Worm (Caenorhabditis elegans) whole organism, L2 larva: ENCODE data around the gene W02B3.7.

ENCODE experiments used
- C34F6.9 ChIP-seq: fragments of 150-350 bp; optimal IDR thresholded peaks from 2 replicates; lab custom pipeline; 2014; ENCODE audit warnings: missing biosample characterization, missing genetic modification characterization
- F13H6.1 ChIP-seq: sonication (generic microtip); optimal IDR thresholded peaks from 2 replicates; lab custom pipeline; 2016; ENCODE audit warnings: missing genetic modification characterization, missing compliant biosample characterization
- R02D3.7 ChIP-seq: fragments of 150-350 bp; optimal IDR thresholded peaks from 2 replicates; lab custom pipeline; 2014; ENCODE audit warnings: missing biosample characterization, missing genetic modification characterization
- Y55F3AM.14 ChIP-seq: fragments of 200-800 bp; sonication (Bioruptor generic); optimal IDR thresholded peaks from 2 replicates; lab custom pipeline; 2018; ENCODE audit warnings: mild to moderate bottlenecking, missing genetic modification characterization, missing compliant biosample characterization
- ZK546.5 ChIP-seq: sonication (generic microtip); optimal IDR thresholded peaks from 2 replicates; lab custom pipeline; 2017; ENCODE audit warnings: missing biosample characterization, missing genetic modification characterization
- alr-1 ChIP-seq: fragments of 150-350 bp; optimal IDR thresholded peaks from 2 replicates; lab custom pipeline; 2014; ENCODE audit warnings: missing biosample characterization, missing genetic modification characterization
- aly-2 ChIP-seq: fragments of 150-350 bp; optimal IDR thresholded peaks from 2 replicates; lab custom pipeline; 2014; ENCODE audit warnings: missing biosample characterization, missing genetic modification characterization
- ama-1 ChIP-seq: fragments of 150-350 bp; optimal IDR thresholded peaks from 2 replicates; lab custom pipeline; 2018; ENCODE audit warnings: inconsistent platforms
- blmp-1 ChIP-seq: sonication (generic microtip); optimal IDR thresholded peaks from 2 replicates; lab custom pipeline; 2017; ENCODE audit warnings: missing genetic modification characterization, mild to moderate bottlenecking, missing compliant biosample characterization, antibody characterized with exemption, moderate library complexity; ENCODE audit not compliant: insufficient read depth
- ceh-16 ChIP-seq: fragments of 150-350 bp; optimal IDR thresholded peaks from 2 replicates; lab custom pipeline; 2014; ENCODE audit warnings: missing biosample characterization, missing genetic modification characterization
- ceh-82 ChIP-seq: fragments of 150-350 bp; optimal IDR thresholded peaks from 2 replicates; lab custom pipeline; 2014; ENCODE audit warnings: missing biosample characterization, missing genetic modification characterization
- crh-2 ChIP-seq: sonication (generic microtip); optimal IDR thresholded peaks from 2 replicates; lab custom pipeline; 2017; ENCODE audit warnings: missing biosample characterization, missing genetic modification characterization
- dmd-4 ChIP-seq: sonication (generic microtip); optimal IDR thresholded peaks from 2 replicates; lab custom pipeline; 2017; ENCODE audit warnings: missing biosample characterization, missing genetic modification characterization
- egl-27 ChIP-seq: sonication (generic microtip); optimal IDR thresholded peaks from 3 replicates; lab custom pipeline; 2017; ENCODE audit warnings: missing biosample characterization, missing genetic modification reagents, missing genetic modification characterization
- elt-3 ChIP-seq: sonication (generic microtip); optimal IDR thresholded peaks from 2 replicates; lab custom pipeline; 2017; ENCODE audit warnings: missing biosample characterization, missing genetic modification characterization
- lin-11 ChIP-seq: fragments of 150-350 bp; sonication (generic microtip); optimal IDR thresholded peaks from 2 replicates; lab custom pipeline; 2014; ENCODE audit warnings: missing biosample characterization, missing genetic modification characterization, inconsistent platforms, mixed read lengths
- lin-13 ChIP-seq: fragments of 150-350 bp; optimal IDR thresholded peaks from 2 replicates; lab custom pipeline; 2014; ENCODE audit warnings: missing biosample characterization, missing genetic modification reagents, missing genetic modification characterization
- lin-39 ChIP-seq: fragments of 150-350 bp; optimal IDR thresholded peaks from 2 replicates; lab custom pipeline; 2014; ENCODE audit warnings: missing biosample characterization, missing genetic modification reagents, missing genetic modification characterization
- lsy-2 ChIP-seq, 2 experiments: fragments of 150-350 bp in 1 of 2; sonication (generic microtip) in 1 of 2; optimal IDR thresholded peaks; 2 replicates each; lab custom pipeline; 2014 to 2017; ENCODE audit warnings: missing biosample characterization in 2 of 2, missing genetic modification characterization in 2 of 2
- mbf-1 ChIP-seq: sonication (generic microtip); optimal IDR thresholded peaks from 2 replicates; lab custom pipeline; 2017; ENCODE audit warnings: missing biosample characterization, missing genetic modification characterization
- nhr-10 ChIP-seq: sonication (generic microtip); optimal IDR thresholded peaks from 2 replicates; lab custom pipeline; 2017; ENCODE audit warnings: missing biosample characterization, missing genetic modification characterization
- nhr-21 ChIP-seq: fragments of 150-350 bp; optimal IDR thresholded peaks from 2 replicates; lab custom pipeline; 2014; ENCODE audit warnings: missing biosample characterization, missing genetic modification characterization
- nhr-23 ChIP-seq: fragments of 150-350 bp; optimal IDR thresholded peaks from 2 replicates; lab custom pipeline; 2014; ENCODE audit warnings: missing biosample characterization, missing genetic modification reagents, missing genetic modification characterization
- nhr-237 ChIP-seq: fragments of 150-350 bp; optimal IDR thresholded peaks from 2 replicates; lab custom pipeline; 2014; ENCODE audit warnings: missing biosample characterization, missing genetic modification characterization
- nhr-25 ChIP-seq: fragments of 150-350 bp; sonication (generic microtip); optimal IDR thresholded peaks from 3 replicates; lab custom pipeline; 2014; ENCODE audit warnings: missing biosample characterization, missing genetic modification characterization
- nhr-6 ChIP-seq: fragments of 150-350 bp; optimal IDR thresholded peaks from 2 replicates; lab custom pipeline; 2014; ENCODE audit warnings: missing biosample characterization, missing genetic modification characterization
- peb-1 ChIP-seq: fragments of 150-350 bp; optimal IDR thresholded peaks from 2 replicates; lab custom pipeline; 2014; ENCODE audit warnings: missing biosample characterization, missing genetic modification characterization
- sma-3 ChIP-seq: sonication (generic microtip); optimal IDR thresholded peaks from 2 replicates; lab custom pipeline; 2016; ENCODE audit warnings: missing genetic modification reagents, missing genetic modification characterization, missing compliant biosample characterization
- snpc-4 ChIP-seq: fragments of 150-350 bp; optimal IDR thresholded peaks from 2 replicates; lab custom pipeline; 2014; ENCODE audit warnings: missing biosample characterization, missing genetic modification characterization
- unc-39 ChIP-seq: fragments of 150-350 bp; optimal IDR thresholded peaks from 2 replicates; lab custom pipeline; 2014; ENCODE audit warnings: missing biosample characterization, missing genetic modification characterization
- unc-55 ChIP-seq: fragments of 150-350 bp; sonication (generic microtip); optimal IDR thresholded peaks from 3 replicates; lab custom pipeline; 2014; ENCODE audit warnings: missing biosample characterization, missing genetic modification reagents, missing genetic modification characterization
- unc-62 ChIP-seq: fragments of 150-350 bp; optimal IDR thresholded peaks from 2 replicates; lab custom pipeline; 2014; ENCODE audit warnings: missing biosample characterization, missing genetic modification reagents, missing genetic modification characterization
- zag-1 ChIP-seq: fragments of 150-350 bp; optimal IDR thresholded peaks from 2 replicates; lab custom pipeline; 2014; ENCODE audit warnings: missing biosample characterization, missing genetic modification characterization
- ztf-1 ChIP-seq: fragments of 200-800 bp; sonication (Bioruptor generic); conservative IDR thresholded peaks from 2 replicates; pipeline ENCODE4 v1.3.6; 2022; ENCODE audit warnings: missing genetic modification characterization, missing compliant biosample characterization
- ztf-11 ChIP-seq: sonication (generic microtip); optimal IDR thresholded peaks from 2 replicates; lab custom pipeline; 2017; ENCODE audit warnings: missing biosample characterization, missing genetic modification characterization

W02B3.7 gene

DNA sequence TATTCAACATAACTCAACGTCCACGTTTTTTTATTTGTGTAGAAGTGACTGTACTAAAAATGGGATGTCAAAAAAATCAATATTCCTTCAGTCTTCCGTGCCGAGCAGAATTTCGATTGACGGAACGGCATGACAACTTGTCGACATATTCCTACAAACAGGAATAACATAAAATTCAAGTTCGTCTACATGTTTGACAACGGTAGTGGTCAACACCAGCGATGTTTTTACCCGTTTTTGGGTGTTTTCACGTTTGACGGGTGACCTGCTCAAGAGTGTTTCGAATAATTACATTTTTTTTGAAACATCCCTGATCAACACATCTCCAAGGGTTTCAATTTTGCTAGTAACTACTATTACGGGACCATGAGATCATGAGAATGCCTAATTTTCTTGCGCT, at the start of gene W02B3.7:
Gene W02B3.7, minus strand, starts transcription at position 101 of the 400 bp plus-strand sequence.
- TF ChIP-seq nhr-237 (tag; lab: Kevin White, UChicago) = no peak
- TF ChIP-seq lin-11 = no peak
- TF ChIP-seq ceh-82 (tag; lab: Kevin White, UChicago) = no peak
- no peak for TF ChIP-seq nhr-25 (tag; lab: Kevin White, UChicago)
- TF ChIP-seq nhr-10 (tag; lab: Kevin White, UChicago) = no peak
- TF ChIP-seq zag-1 = no peak

ce11 chrIII:740382-740781, 48.5 kb upstream of the W02B3.7 start, which contains the start of gene idpp-1:
idpp-1 (plus strand) TSS chrIII:740682.
- TF ChIP-seq unc-39 = no peak
- TF ChIP-seq F13H6.1 (tag; lab: Kevin White, UChicago) = no peak
- TF ChIP-seq alr-1 = no peak
- no peak for TF ChIP-seq dmd-4 (tag; lab: Kevin White, UChicago)
- no peak for TF ChIP-seq Y55F3AM.14
- no peak for TF ChIP-seq nhr-237 (tag; lab: Kevin White, UChicago)
- no peak for TF ChIP-seq nhr-21 (tag; lab: Kevin White, UChicago)
- TF ChIP-seq aly-2 (tag; lab: Kevin White, UChicago) = no peak
- TF ChIP-seq sma-3 = no peak
- no peak for TF ChIP-seq ztf-11
- TF ChIP-seq egl-27 (tag; lab: Kevin White, UChicago) = no peak

- TF ChIP-seq ztf-1 (no peak), F13H6.1 (tag; lab: Kevin White, UChicago) (no peak), lsy-2 (tag; optimal IDR thresholded peaks at IDR 0.05; lab: Kevin White, UChicago) (no peak), snpc-4 (tag; lab: Kevin White, UChicago) (no peak), ama-1 (lab: Kevin White, UChicago) (no peak), unc-62 (GFP tag; lab: Kevin White, UChicago) (no peak), nhr-23 (no peak), mbf-1 (tag; lab: Kevin White, UChicago) (no peak), lin-11 (no peak), crh-2 (tag; lab: Kevin White, UChicago) (no peak), ZK546.5 (tag; lab: Kevin White, UChicago) (no peak), R02D3.7 (tag; lab: Kevin White, UChicago) (no peak)
Measured at ce11 chrIII:728694-729093, 36.9 kb upstream of the W02B3.7 start.

DNA sequence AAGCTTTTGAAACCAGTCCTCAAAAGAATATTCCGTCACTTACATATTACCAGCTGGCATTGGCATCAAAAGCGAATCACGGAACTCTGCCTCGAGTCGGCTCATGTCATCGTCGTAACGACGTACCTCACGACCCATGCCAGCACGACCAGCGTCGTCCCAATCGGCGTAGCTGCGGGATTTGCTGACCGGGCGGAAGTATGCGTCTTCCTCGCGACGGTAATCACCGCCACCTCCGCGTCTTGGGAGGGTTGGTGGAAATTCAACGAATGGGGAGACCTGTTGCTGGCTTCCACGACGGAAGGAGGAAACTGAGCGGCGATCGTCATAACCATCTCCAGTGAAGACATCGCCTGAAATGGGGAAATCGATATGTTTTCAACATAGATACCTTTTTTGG, 36.2 kb upstream of the W02B3.7 start:
- TF ChIP-seq lin-11 (no peak), ceh-82 (tag; lab: Kevin White, UChicago) (no peak), elt-3 (tag; lab: Kevin White, UChicago) (no peak), ztf-1 (no peak), alr-1 (no peak), unc-55 (GFP tag; lab: Kevin White, UChicago) (no peak), lin-13 (GFP tag; lab: Kevin White, UChicago) (no peak), ZK546.5 (tag; lab: Kevin White, UChicago) (no peak), peb-1 (tag; lab: Kevin White, UChicago) (no peak), Y55F3AM.14 (no peak), zag-1 (no peak), blmp-1 (tag; lab: Kevin White, UChicago) (no peak), unc-39 (no peak), lsy-2 (tag; optimal IDR thresholded peaks at IDR 0.05; lab: Kevin White, UChicago) (no peak)

- TF ChIP-seq lin-13 (GFP tag; lab: Kevin White, UChicago) (no peak), C34F6.9 (tag; lab: Kevin White, UChicago) (no peak), ceh-16 (tag; lab: Kevin White, UChicago) (no peak), lin-39 (tag; lab: Kevin White, UChicago) (no peak), nhr-6 (tag; lab: Kevin White, UChicago) (no peak), R02D3.7 (tag; lab: Kevin White, UChicago) (no peak), ZK546.5 (tag; lab: Kevin White, UChicago) (no peak), lsy-2 (tag; optimal IDR thresholded peaks at IDR 0.05; lab: Kevin White, UChicago) (no peak)
Measured at ce11 chrIII:724819-725218, 33.0 kb upstream of the W02B3.7 start, which contains the start of gene flp-24. flp-24 (plus strand) TSS chrIII:725119.
